Fruit fly (Drosophila melanogaster): ENCODE results near the gene Prx5.

DNA sequence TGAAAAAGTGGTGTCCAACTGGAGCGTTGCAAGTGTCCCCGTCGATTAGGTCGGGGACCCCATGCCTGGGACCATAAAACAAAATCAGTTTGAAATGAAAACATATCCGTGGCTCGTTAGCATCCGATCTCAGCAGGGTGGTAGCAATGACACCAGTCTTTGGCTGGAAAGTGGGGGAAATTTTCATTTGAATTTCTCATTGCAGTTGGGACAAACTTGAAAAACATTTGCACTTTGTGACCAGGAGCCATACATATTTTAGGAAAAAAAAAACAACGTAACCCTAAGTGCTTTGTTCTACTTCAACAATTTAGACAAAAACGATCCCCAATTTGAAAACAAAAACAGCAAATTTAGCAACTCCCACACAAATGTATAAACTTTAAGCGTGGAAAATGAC is 15.3 kb downstream of the Prx5 start, which contains the start of gene CG14316:
- TF ChIP-seq CG8159 (tag; optimal IDR thresholded peaks at IDR 0.05) (no peak), Pif1B (GFP tag; optimal IDR thresholded peaks at IDR 0.05) (no peak), CG15710 (tag; optimal IDR thresholded peaks at IDR 0.05) (no peak), EcR (GFP tag; optimal IDR thresholded peaks at IDR 0.05) (no peak), fd96Ca (GFP tag; IDR thresholded peaks at IDR 0.05) (no peak)
